Fruit fly (Drosophila melanogaster) whole organism, embryonic: ENCODE measurements around the gene mAChR-B.
A peak's percentile ranks its signal among the peaks of the same experiment; 100 is the strongest.

ENCODE experiments used
- ATbp ChIP-seq: fragments of 200-800 bp; sonication (Bioruptor generic); optimal IDR thresholded peaks from 2 replicates; lab custom pipeline; 2017; ENCODE audit warnings: missing biosample characterization, mild to moderate bottlenecking, missing genetic modification characterization, missing genetic modification reagents
- Blimp-1 ChIP-seq: fragments of 200-800 bp; sonication (Bioruptor generic); optimal IDR thresholded peaks from 3 replicates; lab custom pipeline; 2018; ENCODE audit warnings: missing biosample characterization, missing genetic modification characterization, mild to moderate bottlenecking, moderate library complexity, missing genetic modification reagents
- CG10209 ChIP-seq: fragments of 200-800 bp; sonication (Bioruptor generic); optimal IDR thresholded peaks from 3 replicates; lab custom pipeline; 2017; ENCODE audit warnings: missing biosample characterization, mild to moderate bottlenecking, missing genetic modification characterization, missing genetic modification reagents
- CG10274 ChIP-seq: fragments of 200-800 bp; sonication (Bioruptor generic); optimal IDR thresholded peaks from 3 replicates; lab custom pipeline; 2017; ENCODE audit warnings: missing biosample characterization, mild to moderate bottlenecking, missing genetic modification characterization
- CG10431 ChIP-seq: fragments of 200-800 bp; sonication (Bioruptor generic); optimal IDR thresholded peaks from 3 replicates; lab custom pipeline; 2018; ENCODE audit warnings: missing biosample characterization, mild to moderate bottlenecking, missing genetic modification characterization
- CG10462 ChIP-seq: fragments of 200-800 bp; sonication (Bioruptor generic); optimal IDR thresholded peaks from 2 replicates; lab custom pipeline; 2016; ENCODE audit warnings: missing biosample characterization, missing genetic modification characterization
- CG11247 ChIP-seq: fragments of 200-800 bp; sonication (Bioruptor generic); IDR thresholded peaks from 2 replicates; pipeline ENCODE4 v1.3.6; 2022; ENCODE audit warnings: missing biosample characterization, missing genetic modification characterization
- CG11456 ChIP-seq: fragments of 200-800 bp; sonication (Bioruptor generic); IDR thresholded peaks from 3 replicates; pipeline ENCODE4 v1.3.6; 2022; ENCODE audit warnings: missing biosample characterization, missing genetic modification characterization
- CG11723 ChIP-seq: fragments of 200-800 bp; sonication (Bioruptor generic); optimal IDR thresholded peaks from 2 replicates; lab custom pipeline; 2017; ENCODE audit warnings: missing biosample characterization, mild to moderate bottlenecking, missing genetic modification characterization
- CG12769 ChIP-seq: fragments of 200-800 bp; sonication (Bioruptor generic); optimal IDR thresholded peaks from 2 replicates; lab custom pipeline; 2019; ENCODE audit warnings: missing biosample characterization, mild to moderate bottlenecking, missing genetic modification characterization, moderate library complexity
- CG14441 ChIP-seq: fragments of 200-800 bp; sonication (Bioruptor generic); IDR thresholded peaks from 2 replicates; pipeline ENCODE4 v1.3.6; 2022; ENCODE audit warnings: missing biosample characterization, missing genetic modification characterization
- CG15011 ChIP-seq: fragments of 200-800 bp; sonication (Bioruptor generic); optimal IDR thresholded peaks from 3 replicates; lab custom pipeline; 2018; ENCODE audit warnings: missing biosample characterization, mild to moderate bottlenecking, missing genetic modification characterization
- CG15269 ChIP-seq: fragments of 200-800 bp; sonication (Bioruptor generic); optimal IDR thresholded peaks from 2 replicates; lab custom pipeline; 2018; ENCODE audit warnings: missing biosample characterization, mild to moderate bottlenecking, missing genetic modification characterization, moderate library complexity
- CG17385 ChIP-seq: fragments of 200-800 bp; sonication (Bioruptor generic); optimal IDR thresholded peaks from 3 replicates; lab custom pipeline; 2018; ENCODE audit warnings: missing biosample characterization, mild to moderate bottlenecking, missing genetic modification characterization
- CG18262 ChIP-seq: fragments of 200-800 bp; optimal IDR thresholded peaks from 3 replicates; lab custom pipeline; 2019; ENCODE audit warnings: missing biosample characterization, mild to moderate bottlenecking, missing genetic modification characterization, moderate library complexity
- CG3163 ChIP-seq: fragments of 200-800 bp; sonication (Bioruptor generic); optimal IDR thresholded peaks from 3 replicates; lab custom pipeline; 2016; ENCODE audit warnings: missing biosample characterization, missing genetic modification characterization
- CG4282 ChIP-seq: fragments of 200-800 bp; sonication (Bioruptor generic); optimal IDR thresholded peaks from 2 replicates; lab custom pipeline; 2016; ENCODE audit warnings: missing biosample characterization, missing genetic modification characterization
- CG4360 ChIP-seq: fragments of 200-800 bp; sonication (Bioruptor generic); IDR thresholded peaks from 2 replicates; pipeline ENCODE4 v1.3.6; 2022; ENCODE audit warnings: missing biosample characterization, missing genetic modification characterization
- CG4707 ChIP-seq: fragments of 200-800 bp; sonication (Bioruptor generic); optimal IDR thresholded peaks from 2 replicates; lab custom pipeline; 2018; ENCODE audit warnings: missing biosample characterization, mild to moderate bottlenecking, missing genetic modification characterization, moderate library complexity
- CG7271 ChIP-seq: fragments of 200-800 bp; sonication (Bioruptor generic); optimal IDR thresholded peaks from 2 replicates; lab custom pipeline; 2018; ENCODE audit warnings: missing biosample characterization, mild to moderate bottlenecking, missing genetic modification characterization, moderate library complexity
- CG7556 ChIP-seq: fragments of 200-800 bp; sonication (Bioruptor generic); optimal IDR thresholded peaks from 2 replicates; lab custom pipeline; 2017; ENCODE audit warnings: missing biosample characterization, mild to moderate bottlenecking, missing genetic modification characterization
- CG7987 ChIP-seq: fragments of 200-800 bp; sonication (Bioruptor generic); optimal IDR thresholded peaks from 2 replicates; lab custom pipeline; 2018; ENCODE audit warnings: missing biosample characterization, mild to moderate bottlenecking, missing genetic modification characterization, moderate library complexity
- CG8281 ChIP-seq: fragments of 200-800 bp; sonication (Bioruptor generic); optimal IDR thresholded peaks from 2 replicates; lab custom pipeline; 2018; ENCODE audit warnings: missing biosample characterization, mild to moderate bottlenecking, missing genetic modification characterization, moderate library complexity
- Ets97D ChIP-seq: fragments of 200-800 bp; sonication (Bioruptor generic); optimal IDR thresholded peaks from 3 replicates; lab custom pipeline; 2016; ENCODE audit warnings: missing biosample characterization, missing genetic modification characterization
- Hey ChIP-seq: fragments of 200-800 bp; sonication (Bioruptor generic); optimal IDR thresholded peaks from 3 replicates; lab custom pipeline; 2018; ENCODE audit warnings: missing biosample characterization, mild to moderate bottlenecking, missing genetic modification characterization
- MBD-R2 ChIP-seq: fragments of 200-800 bp; sonication (Bioruptor generic); IDR thresholded peaks from 2 replicates; pipeline ENCODE4 v1.3.6; 2022; ENCODE audit warnings: missing biosample characterization, missing genetic modification characterization
- Med ChIP-seq: fragments of 200-800 bp; sonication (Bioruptor generic); peaks from one replicate; lab custom pipeline; 2016; ENCODE audit warnings: missing biosample characterization, missing genetic modification characterization, mild to moderate bottlenecking, inconsistent platforms, moderate library complexity
- Poxn ChIP-seq: fragments of 200-800 bp; sonication (Bioruptor generic); IDR thresholded peaks from 2 replicates; pipeline ENCODE4 v1.3.6; 2022; ENCODE audit warnings: missing biosample characterization, missing genetic modification characterization
- Rx ChIP-seq: fragments of 200-800 bp; sonication (Bioruptor generic); IDR thresholded peaks from 2 replicates; pipeline ENCODE4 v1.3.6; 2022; ENCODE audit warnings: missing biosample characterization, missing genetic modification characterization
- Sin3A ChIP-seq: fragments of >200 bp; optimal IDR thresholded peaks from 2 replicates; lab custom pipeline; 2018
- Spps ChIP-seq: fragments of 200-800 bp; sonication (Bioruptor generic); optimal IDR thresholded peaks from 2 replicates; lab custom pipeline; 2018; ENCODE audit warnings: missing biosample characterization, mild to moderate bottlenecking, missing genetic modification characterization
- Sry-δ ChIP-seq: fragments of 200-800 bp; sonication (Bioruptor generic); optimal IDR thresholded peaks from 2 replicates; lab custom pipeline; 2016; ENCODE audit warnings: missing biosample characterization, missing genetic modification characterization
- ac ChIP-seq: fragments of 200-800 bp; sonication (Bioruptor generic); optimal IDR thresholded peaks from 3 replicates; lab custom pipeline; 2017; ENCODE audit warnings: missing biosample characterization, mild to moderate bottlenecking, missing genetic modification characterization
- bbx ChIP-seq: fragments of 200-800 bp; sonication (Bioruptor generic); IDR thresholded peaks from 2 replicates; pipeline ENCODE4 v1.3.6; 2022; ENCODE audit warnings: missing biosample characterization, missing genetic modification characterization; ENCODE audit not compliant: partially characterized antibody
- btn ChIP-seq: fragments of 200-800 bp; sonication (Bioruptor generic); optimal IDR thresholded peaks from 2 replicates; lab custom pipeline; 2016; ENCODE audit warnings: missing biosample characterization, missing genetic modification characterization
- fd102C ChIP-seq: fragments of 200-800 bp; sonication (Bioruptor generic); optimal IDR thresholded peaks from 2 replicates; lab custom pipeline; 2018; ENCODE audit warnings: missing biosample characterization, mild to moderate bottlenecking, missing genetic modification characterization, moderate library complexity
- fru ChIP-seq: fragments of >200 bp; optimal IDR thresholded peaks from 2 replicates; lab custom pipeline; 2017
- gce ChIP-seq: fragments of 200-800 bp; sonication (Bioruptor generic); IDR thresholded peaks from 3 replicates; pipeline ENCODE4 v1.3.6; 2022; ENCODE audit warnings: missing biosample characterization, missing genetic modification characterization
- hb ChIP-seq: fragments of 200-800 bp; sonication (Bioruptor generic); IDR thresholded peaks from 3 replicates; pipeline ENCODE4 v1.3.6; 2022; ENCODE audit warnings: missing biosample characterization, missing genetic modification characterization; ENCODE audit not compliant: partially characterized antibody
- insv ChIP-seq, 2 experiments: fragments of 200-800 bp; sonication (Bioruptor generic); optimal IDR thresholded peaks; 3 replicates each; lab custom pipeline; 2016 to 2018; ENCODE audit warnings: missing biosample characterization in 2 of 2, missing genetic modification characterization in 2 of 2
- lilli ChIP-seq: fragments of 200-800 bp; sonication (Bioruptor generic); optimal IDR thresholded peaks from 3 replicates; lab custom pipeline; 2016; ENCODE audit warnings: missing biosample characterization, missing genetic modification characterization
- lov ChIP-seq, 2 experiments: fragments of 200-800 bp in 1 of 2; fragments of >200 bp in 1 of 2; sonication (Bioruptor generic) in 1 of 2; IDR thresholded peaks in 1 of 2; optimal IDR thresholded peaks in 1 of 2; 2 replicates in 1 of 2; 3 replicates in 1 of 2; pipeline versions ENCODE4 v1.3.6 to Lab custom; 2017 to 2022; ENCODE audit warnings: missing biosample characterization in 1 of 2, missing genetic modification characterization in 1 of 2
- pita ChIP-seq: fragments of 200-800 bp; sonication (Bioruptor generic); optimal IDR thresholded peaks from 2 replicates; lab custom pipeline; 2017; ENCODE audit warnings: missing biosample characterization, mild to moderate bottlenecking, missing genetic modification characterization
- repo ChIP-seq: fragments of 200-800 bp; sonication (Bioruptor generic); optimal IDR thresholded peaks from 2 replicates; lab custom pipeline; 2016; ENCODE audit warnings: missing biosample characterization, missing genetic modification characterization
- sr ChIP-seq: fragments of 200-800 bp; sonication (Bioruptor generic); IDR thresholded peaks from 3 replicates; pipeline ENCODE4 v1.3.6; 2022; ENCODE audit warnings: missing biosample characterization, missing genetic modification characterization
- tgo ChIP-seq: fragments of 200-800 bp; sonication (Bioruptor generic); IDR thresholded peaks from 3 replicates; pipeline ENCODE4 v1.3.6; 2022; ENCODE audit warnings: missing biosample characterization, missing genetic modification characterization
- vvl ChIP-seq: fragments of 200-800 bp; sonication (Bioruptor generic); IDR thresholded peaks from 2 replicates; pipeline ENCODE4 v1.3.6; 2022; ENCODE audit warnings: missing biosample characterization, missing genetic modification characterization
- z ChIP-seq: fragments of 200-800 bp; sonication (Bioruptor generic); IDR thresholded peaks from 3 replicates; pipeline ENCODE4 v1.3.6; 2022; ENCODE audit warnings: missing biosample characterization, missing genetic modification characterization

The mAChR-B gene

DNA sequence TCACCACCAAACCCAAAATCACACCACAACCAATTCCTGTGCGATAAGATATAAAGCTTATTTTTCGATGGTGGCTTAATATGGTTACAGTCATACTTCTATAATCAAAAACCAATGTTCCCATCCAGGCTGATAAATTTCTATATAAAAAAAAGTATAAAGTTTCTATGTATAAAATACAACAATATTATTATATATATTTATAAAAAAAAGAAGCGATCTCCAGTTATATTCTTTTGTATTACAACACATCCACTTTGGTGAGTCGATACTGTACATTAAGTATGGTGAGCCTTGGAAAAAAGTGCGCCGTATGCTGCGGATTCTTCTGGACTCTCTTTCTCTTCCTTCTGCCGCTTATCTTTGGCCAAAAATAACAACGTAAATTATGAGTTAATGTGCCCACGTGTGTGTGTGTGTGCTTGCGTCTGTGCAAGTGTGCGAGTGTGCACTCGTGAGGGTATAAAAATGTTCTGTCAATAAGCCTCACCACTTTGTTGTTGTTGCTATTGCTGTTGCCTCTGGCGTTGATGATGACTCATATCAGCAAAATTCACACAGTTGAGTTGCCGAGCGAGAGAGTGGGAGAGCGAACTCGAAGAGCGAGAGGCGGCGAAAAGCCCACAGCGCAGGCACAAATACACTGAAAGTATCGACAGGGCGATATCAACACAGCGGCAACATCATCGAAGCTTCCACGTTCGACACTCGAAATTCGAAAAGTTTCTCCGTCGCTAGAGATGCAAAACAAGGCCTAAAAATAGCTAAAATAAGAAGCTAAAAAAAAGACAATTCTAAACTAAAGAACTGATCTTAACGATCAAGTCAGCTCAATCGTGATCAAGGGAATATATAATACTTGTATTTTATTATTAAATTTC lies 60.6 kb downstream of the mAChR-B start (continued):
- peak; percentile 27 for TF ChIP-seq CG8281 (tag; lab: Kevin White, UChicago)
- TF ChIP-seq btn (GFP tag; lab: Kevin White, UChicago) = no peak
- TF ChIP-seq lov (optimal IDR thresholded peaks at IDR 0.05; lab: Kevin White, UChicago) = no peak
- no peak for TF ChIP-seq lov (GFP tag; IDR thresholded peaks at IDR 0.05; lab: Robert Waterston, UW)
- peak; percentile 40; the same call in 1 of the 2 replicates for TF ChIP-seq CG14441 (GFP tag; lab: Robert Waterston, UW)
- TF ChIP-seq CG10209 (GFP tag; lab: Kevin White, UChicago) = peak; percentile 74
- peak; percentile 67 for TF ChIP-seq CG18262 (tag; lab: Kevin White, UChicago)
- peak in 1 of 2 experiments; percentile 24 for TF ChIP-seq insv (GFP tag; optimal IDR thresholded peaks at IDR 0.05; lab: Kevin White, UChicago)
- TF ChIP-seq CG3163 (GFP tag; lab: Kevin White, UChicago) = no peak
- TF ChIP-seq CG11247 (GFP tag; lab: Robert Waterston, UW) = peak; percentile 5; the same call in 1 of the 2 replicates
- TF ChIP-seq Sry-δ (GFP tag; lab: Kevin White, UChicago) = peak; percentile 15
- no peak for TF ChIP-seq CG7987
- no peak for TF ChIP-seq CG4282 (GFP tag; lab: Kevin White, UChicago)
- no peak for TF ChIP-seq repo
- peak; percentile 39 for TF ChIP-seq ATbp (GFP tag; lab: Kevin White, UChicago)
- peak; percentile 64 for TF ChIP-seq Blimp-1 (GFP tag; lab: Kevin White, UChicago)
- peak; percentile 12 for TF ChIP-seq lilli
- TF ChIP-seq CG17385 (GFP tag; lab: Kevin White, UChicago) = peak; percentile 64
- peak; percentile 57 for TF ChIP-seq CG7556 (GFP tag; lab: Kevin White, UChicago)
- TF ChIP-seq CG15011 = peak; percentile 28
- TF ChIP-seq tgo (GFP tag; lab: Robert Waterston, UW) = peak; percentile 78
- no peak for TF ChIP-seq Ets97D (GFP tag; lab: Kevin White, UChicago)
- TF ChIP-seq gce (GFP tag; lab: Robert Waterston, UW) = no peak; the same call in 2 of the 3 replicates
- peak; percentile 88 for TF ChIP-seq CG4360
- no peak for TF ChIP-seq CG11723 (GFP tag; lab: Kevin White, UChicago)
- peak; percentile 74 for TF ChIP-seq vvl (GFP tag; lab: Robert Waterston, UW)
- TF ChIP-seq CG10274 = no peak
- no peak for TF ChIP-seq fru (lab: Kevin White, UChicago)
- 0 out of 2 replicates have a peak, but pooled peaks have one; percentile 48 for TF ChIP-seq Poxn (GFP tag; lab: Robert Waterston, UW)
- TF ChIP-seq CG4707 (GFP tag; lab: Kevin White, UChicago) = no peak
- no peak for TF ChIP-seq pita (GFP tag; lab: Kevin White, UChicago)
- peak; percentile 5 for TF ChIP-seq CG10431 (GFP tag; lab: Kevin White, UChicago)
- TF ChIP-seq CG7271 (tag; lab: Kevin White, UChicago) = no peak
- TF ChIP-seq CG15269 (tag; lab: Kevin White, UChicago) = peak; percentile 85
- peak; percentile 79; the same call in 2 of the 3 replicates for TF ChIP-seq z (GFP tag; lab: Robert Waterston, UW)
- TF ChIP-seq fd102C (GFP tag; lab: Kevin White, UChicago) = no peak
- TF ChIP-seq sr (GFP tag; lab: Robert Waterston, UW) = no peak; the same call in 2 of the 3 replicates
- TF ChIP-seq CG11456 (GFP tag; lab: Robert Waterston, UW) = peak; percentile 56; the same call in 1 of the 3 replicates
- TF ChIP-seq bbx = peak; percentile 45; the same call in 1 of the 2 replicates
- no peak for TF ChIP-seq Sin3A (lab: Kevin White, UChicago)
- peak; percentile 25; the same call in 1 of the 2 replicates for TF ChIP-seq MBD-R2
- TF ChIP-seq Hey (tag; lab: Kevin White, UChicago) = peak; percentile 20
- 0 out of 2 replicates have a peak, but pooled peaks have one; percentile 3 for TF ChIP-seq Rx (GFP tag; lab: Robert Waterston, UW)
- no peak for TF ChIP-seq Spps (tag; lab: Kevin White, UChicago)
- no peak for TF ChIP-seq hb
- TF ChIP-seq ac (GFP tag; lab: Kevin White, UChicago) = no peak
- peak; percentile 81 for TF ChIP-seq Med (GFP tag; lab: Kevin White, UChicago)
- peak; percentile 84 for TF ChIP-seq CG12769 (tag; lab: Kevin White, UChicago)
- TF ChIP-seq CG10462 (GFP tag; lab: Kevin White, UChicago) = no peak
